Worm (Caenorhabditis elegans) whole organism, young adult: ENCODE measurements around the gene C24D10.6.

Experiments
- B0019.2 ChIP-seq: fragments of 200-800 bp; sonication (Bioruptor generic); conservative IDR thresholded peaks from 2 replicates; pipeline ENCODE4 v1.3.6; 2022; ENCODE audit warnings: missing genetic modification reagents, missing genetic modification characterization, missing compliant biosample characterization
- B0336.3 ChIP-seq: fragments of 200-800 bp; sonication (Bioruptor generic); IDR thresholded peaks from 2 replicates; pipeline ENCODE4 v1.3.6; 2022; ENCODE audit warnings: missing genetic modification characterization, missing compliant biosample characterization
- F10E7.11 ChIP-seq: sonication (generic microtip); optimal IDR thresholded peaks from 2 replicates; lab custom pipeline; 2017; ENCODE audit warnings: mild to moderate bottlenecking, missing genetic modification characterization, moderate library complexity, missing compliant biosample characterization
- F37B4.10 ChIP-seq: fragments of 200-800 bp; sonication (Bioruptor generic); IDR thresholded peaks from 2 replicates; pipeline ENCODE4 v1.3.6; 2022; ENCODE audit warnings: missing genetic modification characterization, missing compliant biosample characterization
- F49E8.2 ChIP-seq: sonication (generic microtip); optimal IDR thresholded peaks from 3 replicates; lab custom pipeline; 2017; ENCODE audit warnings: missing genetic modification characterization, mild to moderate bottlenecking, missing compliant biosample characterization, antibody characterized with exemption, moderate library complexity; ENCODE audit not compliant: insufficient read depth
- F52B5.7 ChIP-seq: sonication (generic microtip); optimal IDR thresholded peaks from 2 replicates; lab custom pipeline; 2016; ENCODE audit warnings: mild to moderate bottlenecking, missing genetic modification characterization, missing compliant biosample characterization
- K12H6.12 ChIP-seq: fragments of 200-800 bp; sonication (Bioruptor generic); optimal IDR thresholded peaks from 2 replicates; lab custom pipeline; 2018; ENCODE audit warnings: mild to moderate bottlenecking, missing genetic modification characterization, missing compliant biosample characterization
- ama-1 ChIP-seq, 3 experiments: fragments of 150-350 bp in 1 of 3; sonication (generic microtip) in 2 of 3; optimal IDR thresholded peaks; 2 replicates each; lab custom pipeline; 2014 to 2018; ENCODE audit warnings: missing biosample characterization in 2 of 3, missing genetic modification characterization in 2 of 3, missing genetic modification reagents in 2 of 3
- aptf-3 ChIP-seq: fragments of 200-800 bp; sonication (Bioruptor generic); IDR thresholded peaks from 2 replicates; pipeline ENCODE4 v1.3.6; 2022; ENCODE audit warnings: missing genetic modification characterization, missing compliant biosample characterization
- atf-7 ChIP-seq: sonication (generic microtip); optimal IDR thresholded peaks from 2 replicates; lab custom pipeline; 2017; ENCODE audit warnings: mild to moderate bottlenecking, missing genetic modification characterization, missing compliant biosample characterization
- attf-6 ChIP-seq: fragments of 200-800 bp; sonication (Bioruptor generic); IDR thresholded peaks from 2 replicates; pipeline ENCODE4 v1.3.6; 2022; ENCODE audit warnings: missing genetic modification reagents, missing genetic modification characterization, missing compliant biosample characterization
- bed-2 ChIP-seq: fragments of 200-800 bp; sonication (Bioruptor generic); IDR thresholded peaks from 2 replicates; pipeline ENCODE4 v1.3.6; 2022; ENCODE audit warnings: missing genetic modification reagents, missing genetic modification characterization, missing compliant biosample characterization
- ceh-40 ChIP-seq: fragments of 200-800 bp; sonication (Bioruptor generic); IDR thresholded peaks from 2 replicates; pipeline ENCODE4 v1.3.6; 2022; ENCODE audit warnings: missing genetic modification characterization, missing compliant biosample characterization
- die-1 ChIP-seq: sonication (generic microtip); optimal IDR thresholded peaks from 2 replicates; lab custom pipeline; 2016; ENCODE audit warnings: missing genotype, mild to moderate bottlenecking, missing genetic modification characterization, missing compliant biosample characterization
- dpl-1 ChIP-seq: fragments of 150-350 bp; optimal IDR thresholded peaks from 2 replicates; lab custom pipeline; 2014; ENCODE audit warnings: missing biosample characterization, missing genetic modification reagents, missing genetic modification characterization
- egl-44 ChIP-seq: fragments of 200-800 bp; sonication (Bioruptor generic); IDR thresholded peaks from 2 replicates; pipeline ENCODE4 v1.3.6; 2022; ENCODE audit warnings: missing genetic modification reagents, missing genetic modification characterization, missing compliant biosample characterization
- ets-4 ChIP-seq: fragments of 200-800 bp; sonication (Bioruptor generic); optimal IDR thresholded peaks from 2 replicates; lab custom pipeline; 2018; ENCODE audit warnings: mild to moderate bottlenecking, missing genetic modification characterization, missing compliant biosample characterization
- hsf-1 ChIP-seq: fragments of 200-800 bp; sonication (Bioruptor generic); IDR thresholded peaks from 2 replicates; pipeline ENCODE4 v1.3.6; 2022; ENCODE audit warnings: missing genetic modification reagents, missing genetic modification characterization, missing compliant biosample characterization
- lag-1 ChIP-seq: fragments of 200-800 bp; sonication (Bioruptor generic); IDR thresholded peaks from 2 replicates; pipeline ENCODE4 v1.3.6; 2022; ENCODE audit warnings: missing genetic modification reagents, missing genetic modification characterization, missing compliant biosample characterization
- let-526 ChIP-seq: fragments of 200-800 bp; sonication (Bioruptor generic); IDR thresholded peaks from 2 replicates; pipeline ENCODE4 v1.3.6; 2022; ENCODE audit warnings: missing genetic modification reagents, missing genetic modification characterization, missing compliant biosample characterization
- lin-35 ChIP-seq, 3 experiments: fragments of 150-350 bp in 2 of 3; sonication (generic microtip) in 1 of 3; optimal IDR thresholded peaks; 2 replicates each; lab custom pipeline; 2014 to 2018; ENCODE audit warnings: missing biosample characterization in 3 of 3, missing genetic modification characterization in 3 of 3, missing genetic modification reagents in 3 of 3
- lsl-1 ChIP-seq: fragments of 200-800 bp; sonication (Bioruptor generic); optimal IDR thresholded peaks from 2 replicates; lab custom pipeline; 2018; ENCODE audit warnings: mild to moderate bottlenecking, missing genetic modification characterization, moderate library complexity, missing compliant biosample characterization
- madf-3 ChIP-seq: fragments of 200-800 bp; sonication (Bioruptor generic); IDR thresholded peaks from 2 replicates; pipeline ENCODE4 v1.3.6; 2022; ENCODE audit warnings: missing genetic modification reagents, missing genetic modification characterization, missing compliant biosample characterization
- madf-8 ChIP-seq: fragments of 200-800 bp; sonication (Bioruptor generic); conservative IDR thresholded peaks from 2 replicates; pipeline ENCODE4 v1.3.6; 2022; ENCODE audit warnings: missing genetic modification reagents, missing genetic modification characterization, missing compliant biosample characterization
- mcd-1 ChIP-seq: fragments of 200-800 bp; sonication (Bioruptor generic); IDR thresholded peaks from 2 replicates; pipeline ENCODE4 v1.3.6; 2022; ENCODE audit warnings: missing genetic modification reagents, missing genetic modification characterization, missing compliant biosample characterization
- nhr-120 ChIP-seq: fragments of 200-800 bp; sonication (Bioruptor generic); IDR thresholded peaks from 2 replicates; pipeline ENCODE4 v1.3.6; 2022; ENCODE audit warnings: missing genetic modification characterization, missing compliant biosample characterization
- nhr-80 ChIP-seq: sonication (generic microtip); optimal IDR thresholded peaks from 2 replicates; lab custom pipeline; 2016; ENCODE audit warnings: missing genetic modification characterization, missing compliant biosample characterization
- rec-8 ChIP-seq, 2 experiments: sonication (generic microtip); optimal IDR thresholded peaks; 2 replicates each; lab custom pipeline; 2016; ENCODE audit warnings: mild to moderate bottlenecking in 2 of 2, missing genetic modification characterization in 2 of 2, missing genetic modification reagents in 2 of 2, missing genotype in 2 of 2, missing biosample characterization in 1 of 2, missing compliant biosample characterization in 1 of 2, moderate library complexity in 1 of 2
- snpc-1.1 ChIP-seq: sonication (generic microtip); optimal IDR thresholded peaks from 2 replicates; lab custom pipeline; 2017; ENCODE audit warnings: missing genetic modification characterization, mild to moderate bottlenecking, missing compliant biosample characterization, antibody characterized with exemption, moderate library complexity, missing genotype, missing genetic modification reagents; ENCODE audit not compliant: insufficient read depth
- snpc-4 ChIP-seq, 5 experiments: fragments of 150-350 bp in 1 of 5; sonication (generic microtip) in 4 of 5; optimal IDR thresholded peaks; 2 replicates each; lab custom pipeline; 2014 to 2018; ENCODE audit warnings: missing genetic modification characterization in 5 of 5, missing biosample characterization in 3 of 5, antibody characterized with exemption in 2 of 5, mild to moderate bottlenecking in 2 of 5, missing compliant biosample characterization in 2 of 5, missing genotype in 2 of 5, moderate library complexity in 2 of 5, missing genetic modification reagents in 1 of 5
- somi-1 ChIP-seq: fragments of 200-800 bp; sonication (Bioruptor generic); optimal IDR thresholded peaks from 2 replicates; lab custom pipeline; 2018; ENCODE audit warnings: mild to moderate bottlenecking, missing genetic modification characterization, missing compliant biosample characterization
- sptf-2 ChIP-seq: fragments of 200-800 bp; sonication (Bioruptor generic); optimal IDR thresholded peaks from 2 replicates; lab custom pipeline; 2018; ENCODE audit warnings: mild to moderate bottlenecking, missing genetic modification characterization, missing compliant biosample characterization
- tbp1 ChIP-seq: fragments of 200-800 bp; sonication (Bioruptor generic); optimal IDR thresholded peaks from 2 replicates; lab custom pipeline; 2018; ENCODE audit warnings: mild to moderate bottlenecking, missing genetic modification characterization, missing compliant biosample characterization
- zim-3 ChIP-seq: sonication (generic microtip); optimal IDR thresholded peaks from 2 replicates; lab custom pipeline; 2017; ENCODE audit warnings: mild to moderate bottlenecking, missing genetic modification characterization, moderate library complexity, missing compliant biosample characterization

C24D10.6 gene

DNA sequence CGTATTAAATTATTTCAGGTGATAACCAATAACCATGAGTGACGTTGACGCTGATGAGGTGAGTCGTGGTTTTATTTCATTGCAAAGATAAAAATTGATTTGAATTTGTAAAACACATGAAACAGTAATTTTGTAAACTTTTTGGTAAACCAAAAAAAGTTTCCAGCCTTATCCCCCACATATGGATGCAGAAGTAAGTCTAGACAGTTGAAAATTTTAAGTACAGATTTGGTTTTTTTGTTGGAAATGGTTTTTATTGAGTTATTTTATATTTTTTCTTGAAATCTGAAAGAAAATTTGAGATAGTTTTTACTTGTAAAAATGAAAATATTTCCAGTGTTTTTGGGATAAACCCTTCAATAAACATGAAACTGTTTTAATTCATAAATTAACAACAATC is 44.5 kb upstream of the C24D10.6 start, which contains the start of gene tni-4:
Gene tni-4 (plus strand): TSS at position 19 of the 400 bp plus-strand sequence.
- TF ChIP-seq madf-3: no peak
- no peak for TF ChIP-seq tbp1 (GFP tag; lab: Kevin White, UChicago)
- TF ChIP-seq ama-1 (optimal IDR thresholded peaks at IDR 0.05; lab: Kevin White, UChicago): no peak
- TF ChIP-seq ama-1 (GFP tag; optimal IDR thresholded peaks at IDR 0.05; lab: Kevin White, UChicago): no peak
- TF ChIP-seq F37B4.10 (GFP tag; lab: Robert Waterston, UW): no peak
- TF ChIP-seq ceh-40 (GFP tag; lab: Robert Waterston, UW): no peak
- no peak for TF ChIP-seq rec-8 (tag; optimal IDR thresholded peaks at IDR 0.05; lab: Kevin White, UChicago)
- TF ChIP-seq madf-8 (GFP tag; lab: Robert Waterston, UW): no peak
- TF ChIP-seq die-1 (tag; lab: Kevin White, UChicago): no peak
- no peak for TF ChIP-seq egl-44
- no peak for TF ChIP-seq let-526 (GFP tag; lab: Robert Waterston, UW)
- no peak for TF ChIP-seq nhr-120
- no peak for TF ChIP-seq lag-1 (GFP tag; lab: Robert Waterston, UW)
- TF ChIP-seq mcd-1: no peak
- TF ChIP-seq sptf-2 (GFP tag; lab: Kevin White, UChicago): no peak
- TF ChIP-seq lsl-1 (GFP tag; lab: Kevin White, UChicago): no peak
- TF ChIP-seq nhr-80 (tag; lab: Kevin White, UChicago): no peak

DNA sequence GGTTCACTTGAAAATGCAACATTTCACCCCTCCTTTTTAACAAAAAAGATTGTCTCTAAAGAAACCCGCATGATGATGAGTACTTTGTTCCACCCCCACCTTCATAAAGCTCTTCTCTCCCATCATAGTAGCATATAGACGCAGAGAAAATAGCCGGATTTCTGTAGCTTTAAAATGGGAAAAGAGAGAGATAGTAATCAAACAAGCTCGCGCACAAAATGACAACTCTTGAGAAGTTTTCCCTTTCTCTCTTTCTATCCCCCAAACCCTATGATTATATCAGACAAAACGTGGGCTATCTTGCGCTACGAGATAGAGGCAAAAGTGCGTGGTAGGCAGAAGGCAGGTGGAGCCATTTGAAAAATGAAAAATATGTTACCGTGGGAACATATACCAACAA is 42.5 kb upstream of the C24D10.6 start:
- TF ChIP-seq hsf-1 (GFP tag; lab: Robert Waterston, UW) (no peak), F49E8.2 (tag; lab: Kevin White, UChicago) (no peak), ets-4 (GFP tag; lab: Kevin White, UChicago) (no peak), rec-8 (tag; optimal IDR thresholded peaks at IDR 0.05; lab: Kevin White, UChicago) (no peak), aptf-3 (no peak), atf-7 (tag; lab: Kevin White, UChicago) (no peak), zim-3 (tag; lab: Kevin White, UChicago) (no peak), B0336.3 (GFP tag; lab: Robert Waterston, UW) (no peak), F52B5.7 (tag; lab: Kevin White, UChicago) (no peak), lin-35 (GFP tag; optimal IDR thresholded peaks at IDR 0.05; lab: Kevin White, UChicago) (no peak), somi-1 (GFP tag; lab: Kevin White, UChicago) (no peak), bed-2 (GFP tag; lab: Robert Waterston, UW) (no peak), snpc-1.1 (tag; lab: Kevin White, UChicago) (no peak), K12H6.12 (tag; lab: Kevin White, UChicago) (no peak), B0019.2 (no peak), snpc-4 (GFP tag; optimal IDR thresholded peaks at IDR 0.05; lab: Kevin White, UChicago) (no peak), snpc-4 (tag; optimal IDR thresholded peaks at IDR 0.05; lab: Kevin White, UChicago) (no peak), F10E7.11 (tag; lab: Kevin White, UChicago) (no peak), tbp1 (GFP tag; lab: Kevin White, UChicago) (no peak)

DNA sequence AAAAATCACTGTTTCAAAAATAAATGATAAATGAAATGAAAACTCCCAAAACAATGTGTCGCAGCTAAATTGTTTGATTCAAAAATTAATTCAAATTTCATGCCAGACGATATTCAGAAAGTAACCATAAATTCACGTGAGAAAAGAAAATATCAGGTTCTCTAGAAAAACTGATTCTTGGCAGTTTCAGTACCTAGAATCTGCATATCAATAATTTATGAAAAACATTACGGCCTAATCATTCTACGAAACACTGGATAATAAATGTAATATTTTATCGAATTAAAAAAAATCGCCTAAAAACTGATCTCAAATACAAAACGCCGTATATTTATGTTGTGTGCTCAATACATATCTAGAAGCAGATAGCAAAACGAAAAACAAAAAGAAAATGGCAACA is 40.8 kb upstream of the C24D10.6 start:
- TF ChIP-seq dpl-1 (GFP tag; lab: Kevin White, UChicago) (no peak), attf-6 (no peak), rec-8 (tag; optimal IDR thresholded peaks at IDR 0.05; lab: Kevin White, UChicago) (no peak)
